Fruit fly (Drosophila melanogaster): ENCODE results near the gene Nup133.

The Nup133 gene

DNA sequence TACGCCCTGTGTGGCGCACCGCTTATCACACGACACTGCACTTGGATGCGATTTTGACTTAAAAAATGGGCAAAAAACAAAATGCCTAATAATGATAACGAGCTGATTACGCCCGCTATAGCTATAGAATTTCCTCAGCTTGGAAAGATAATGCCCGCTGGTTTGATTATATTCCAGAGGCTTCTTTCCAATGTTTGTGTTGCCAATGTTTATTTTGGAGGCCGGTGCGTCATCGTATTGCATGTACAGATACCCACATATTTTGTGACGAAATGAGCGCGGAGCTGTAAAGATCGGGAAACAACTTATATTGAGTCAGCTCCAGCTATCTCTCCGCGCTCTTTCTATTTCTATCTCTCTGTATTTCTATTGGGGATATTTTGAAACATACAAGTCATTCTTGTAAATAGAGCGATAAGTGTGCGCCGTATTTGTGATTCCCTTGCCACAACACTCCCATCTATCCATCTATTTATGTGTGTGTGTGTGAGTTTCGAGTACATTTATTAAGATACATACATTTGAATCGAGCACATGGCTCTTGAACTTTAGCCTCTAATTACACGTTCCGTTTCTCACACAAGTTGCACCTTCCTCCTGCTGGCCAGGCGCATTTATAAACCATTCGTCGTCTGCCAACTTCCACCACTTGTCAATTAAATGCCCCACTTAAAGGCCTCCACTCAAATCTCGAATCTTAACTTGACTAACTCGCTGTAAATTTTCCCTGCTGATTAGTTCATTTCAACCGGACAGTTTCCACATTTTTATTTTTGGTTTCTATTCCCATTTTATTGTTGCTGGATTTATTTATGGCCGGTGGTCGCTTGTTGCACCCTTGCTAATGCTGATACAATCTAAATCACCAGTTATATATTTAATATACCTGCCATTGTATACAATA, 6.1 kb upstream of the Nup133 start (continued):
- TF ChIP-seq Hmr (GFP tag; optimal IDR thresholded peaks at IDR 0.05): peak; percentile 55

DNA sequence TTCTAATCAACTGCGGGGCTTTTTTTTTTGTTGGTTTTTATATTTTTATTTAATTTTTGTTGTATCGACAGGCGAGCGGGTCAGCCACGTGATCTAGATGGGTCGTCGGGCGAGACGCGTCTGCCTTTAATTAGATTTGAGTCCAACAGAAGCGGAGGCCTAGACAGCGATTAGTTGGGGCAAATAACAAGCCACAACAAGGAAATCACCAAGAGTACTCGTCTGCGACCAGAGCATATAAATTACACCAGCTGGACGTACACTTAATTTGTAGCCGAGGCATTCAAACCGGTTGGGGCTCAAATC, 5.5 kb upstream of the Nup133 start:
- 0 out of 3 replicates have a peak, but pooled peaks have one; percentile 14 for TF ChIP-seq CG11695 (GFP tag; IDR thresholded peaks at IDR 0.05)
- 0 out of 2 replicates have a peak, but pooled peaks have one; percentile 7 for TF ChIP-seq Awh (GFP tag; IDR thresholded peaks at IDR 0.05)
- no peak for TF ChIP-seq CG11560 (tag; IDR thresholded peaks at IDR 0.05)
- peak; percentile 82 for TF ChIP-seq cwo (GFP tag; optimal IDR thresholded peaks at IDR 0.05)
- TF ChIP-seq exex (tag; optimal IDR thresholded peaks at IDR 0.05): peak; percentile 46
- TF ChIP-seq sens (GFP tag): peak; percentile 72
- TF ChIP-seq en (GFP tag; optimal IDR thresholded peaks at IDR 0.05): no peak

DNA sequence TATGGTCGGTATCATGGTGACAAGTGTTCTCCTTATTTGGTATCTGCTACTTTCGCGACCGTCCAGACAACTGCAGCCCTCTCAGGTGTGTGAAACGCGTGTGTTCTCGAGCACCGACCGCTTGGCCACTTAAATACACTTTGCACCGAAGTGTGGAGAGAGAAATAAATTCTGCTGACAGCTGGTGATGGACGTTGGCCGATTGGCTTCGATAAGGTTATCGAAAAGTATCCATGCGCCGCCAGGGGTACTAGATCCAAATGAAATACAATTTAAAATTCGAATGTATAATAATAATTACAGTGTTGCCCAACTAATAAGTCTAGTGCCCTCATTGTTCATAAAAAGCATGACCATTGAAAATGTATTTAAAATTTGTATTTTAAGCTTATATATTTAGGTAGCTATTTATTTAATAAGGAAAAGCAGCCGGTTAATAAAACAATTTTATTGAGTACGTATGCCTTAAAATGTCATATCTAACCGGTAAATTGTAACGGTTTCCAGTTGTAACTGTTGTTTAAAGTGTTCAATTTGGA, 4.0 kb upstream of the Nup133 start, which contains the start of the genes Gclm and CG17625:
TSS of gene Gclm (minus strand) at position 175 of the 539 bp plus-strand sequence.
TSS of gene CG17625 (plus strand) at position 514 of the 539 bp plus-strand sequence.
- TF ChIP-seq Mad (GFP tag; optimal IDR thresholded peaks at IDR 0.05) (peak; percentile 47), crc (GFP tag; optimal IDR thresholded peaks at IDR 0.05) (no peak), MESR4 (GFP tag; optimal IDR thresholded peaks at IDR 0.05) (peak; percentile 99), CG30020 (tag; optimal IDR thresholded peaks at IDR 0.05) (peak; percentile 51), sob (GFP tag; IDR thresholded peaks at IDR 0.05) (peak; percentile 81), Hey (tag; optimal IDR thresholded peaks at IDR 0.05) (peak; percentile 41), Atf3 (GFP tag; optimal IDR thresholded peaks at IDR 0.05) (no peak), CG17802 (tag; optimal IDR thresholded peaks at IDR 0.05) (no peak), onecut (GFP tag; IDR thresholded peaks at IDR 0.05) (no peak), maf-S (GFP tag; optimal IDR thresholded peaks at IDR 0.05) (no peak), CG32532 (GFP tag; IDR thresholded peaks at IDR 0.05) (peak; percentile 66), ERR (GFP tag; optimal IDR thresholded peaks at IDR 0.05) (peak; percentile 42), Taf1 (GFP tag; IDR thresholded peaks at IDR 0.05) (no peak), p53 (GFP tag; optimal IDR thresholded peaks at IDR 0.05) (no peak), CG34422 (GFP tag; IDR thresholded peaks at IDR 0.05) (peak; percentile 74), CG34376 (GFP tag; optimal IDR thresholded peaks at IDR 0.05) (peak; percentile 59), Lpt (GFP tag; optimal IDR thresholded peaks at IDR 0.05) (no peak), CG7928 (GFP tag; optimal IDR thresholded peaks at IDR 0.05) (peak; percentile 88), YL-1 (GFP tag; optimal IDR thresholded peaks at IDR 0.05) (peak; percentile 64), mam (GFP tag; optimal IDR thresholded peaks at IDR 0.05) (peak; percentile 46), CG17829 (tag; optimal IDR thresholded peaks at IDR 0.05) (peak; percentile 74), CG6654 (GFP tag; optimal IDR thresholded peaks at IDR 0.05) (no peak), Ptx1 (GFP tag; IDR thresholded peaks at IDR 0.05) (peak; percentile 75; the same call in 1 of the 2 replicates), CG4730 (GFP tag; IDR thresholded peaks at IDR 0.05) (no peak), CG12219 (GFP tag; optimal IDR thresholded peaks at IDR 0.05) (peak; percentile 18), Poxn (GFP tag; IDR thresholded peaks at IDR 0.05) (no peak), CG15514 (GFP tag; optimal IDR thresholded peaks at IDR 0.05) (peak; percentile 83), CG3726 (GFP tag; IDR thresholded peaks at IDR 0.05) (no peak), Elba2 (GFP tag; optimal IDR thresholded peaks at IDR 0.05) (no peak), CG3407 (GFP tag; optimal IDR thresholded peaks at IDR 0.05) (no peak), Ssrp (tag; optimal IDR thresholded peaks at IDR 0.05) (peak; percentile 39), Dip3 (GFP tag; optimal IDR thresholded peaks at IDR 0.05) (peak; percentile 48), ems (GFP tag; optimal IDR thresholded peaks at IDR 0.05) (peak; percentile 14), CG10431 (GFP tag; optimal IDR thresholded peaks at IDR 0.05) (no peak), cg (GFP tag; optimal IDR thresholded peaks at IDR 0.05) (no peak), CG5180 (GFP tag; optimal IDR thresholded peaks at IDR 0.05) (no peak), CG6765 (GFP tag; optimal IDR thresholded peaks at IDR 0.05) (peak; percentile 66), nom (GFP tag; optimal IDR thresholded peaks at IDR 0.05) (no peak)
